Worm (Caenorhabditis elegans) whole organism, L1 larva: ENCODE measurements around the gene C05B5.4.

ENCODE experiments used
- C04F5.9 ChIP-seq: sonication (generic microtip); optimal IDR thresholded peaks from 2 replicates; lab custom pipeline; 2016; ENCODE audit warnings: missing genetic modification characterization, missing compliant biosample characterization
- aha-1 ChIP-seq: fragments of 150-350 bp; optimal IDR thresholded peaks from 2 replicates; lab custom pipeline; 2014; ENCODE audit warnings: missing biosample characterization, missing genetic modification characterization
- ama-1 ChIP-seq: fragments of 150-350 bp; optimal IDR thresholded peaks from 2 replicates; lab custom pipeline; 2014
- blmp-1 ChIP-seq: fragments of 150-350 bp; optimal IDR thresholded peaks from 2 replicates; lab custom pipeline; 2014; ENCODE audit warnings: missing biosample characterization, missing genetic modification characterization
- ceh-63 ChIP-seq: fragments of 200-800 bp; sonication (Bioruptor generic); optimal IDR thresholded peaks from 2 replicates; lab custom pipeline; 2018; ENCODE audit warnings: mild to moderate bottlenecking, missing genetic modification characterization, missing compliant biosample characterization
- ceh-8 ChIP-seq: fragments of 200-800 bp; sonication (Bioruptor generic); optimal IDR thresholded peaks from 2 replicates; lab custom pipeline; 2018; ENCODE audit warnings: mild to moderate bottlenecking, missing genetic modification characterization, moderate library complexity, missing compliant biosample characterization
- dpl-1 ChIP-seq, 3 experiments: fragments of 150-350 bp in 2 of 3; sonication (generic microtip) in 1 of 3; optimal IDR thresholded peaks; 2 replicates each; lab custom pipeline; 2014 to 2017; ENCODE audit warnings: missing biosample characterization in 3 of 3, missing genetic modification characterization in 3 of 3, missing genetic modification reagents in 3 of 3
- dsc-1 ChIP-seq: sonication (generic microtip); optimal IDR thresholded peaks from 2 replicates; lab custom pipeline; 2016; ENCODE audit warnings: mild to moderate bottlenecking, missing genetic modification characterization, missing compliant biosample characterization
- efl-1 ChIP-seq, 4 experiments: fragments of 150-350 bp; optimal IDR thresholded peaks in 3 of 4; peaks in 1 of 4; 1 replicate in 1 of 4; 2 replicates in 3 of 4; lab custom pipeline; 2014; ENCODE audit warnings: missing biosample characterization in 2 of 4, missing genetic modification characterization in 2 of 4, missing genetic modification reagents in 2 of 4
- efl-3 ChIP-seq: fragments of 200-800 bp; sonication (Bioruptor generic); optimal IDR thresholded peaks from 2 replicates; lab custom pipeline; 2018; ENCODE audit warnings: mild to moderate bottlenecking, missing genetic modification characterization, missing compliant biosample characterization
- elt-3 ChIP-seq, 6 experiments: fragments of 150-350 bp in 1 of 6; sonication (generic microtip); optimal IDR thresholded peaks; 2 replicates each; lab custom pipeline; 2017 to 2018; ENCODE audit warnings: missing biosample characterization in 6 of 6, missing genetic modification characterization in 6 of 6, inconsistent platforms in 1 of 6
- fkh-10 ChIP-seq: sonication (generic microtip); optimal IDR thresholded peaks from 2 replicates; lab custom pipeline; 2017; ENCODE audit warnings: missing biosample characterization, missing genetic modification reagents, missing genetic modification characterization
- fkh-4 ChIP-seq: sonication (generic microtip); optimal IDR thresholded peaks from 2 replicates; lab custom pipeline; 2016; ENCODE audit warnings: missing compliant biosample characterization, missing genetic modification characterization, borderline replicate concordance
- fos-1 ChIP-seq: fragments of 150-350 bp; optimal IDR thresholded peaks from 2 replicates; lab custom pipeline; 2014; ENCODE audit warnings: missing biosample characterization, missing genetic modification characterization
- grh-1 ChIP-seq: fragments of 200-800 bp; sonication (Bioruptor generic); IDR thresholded peaks from 2 replicates; pipeline ENCODE4 v1.3.6; 2022; ENCODE audit warnings: missing genetic modification reagents, missing genetic modification characterization, missing compliant biosample characterization
- hpl-2 ChIP-seq: fragments of 150-350 bp; optimal IDR thresholded peaks from 2 replicates; lab custom pipeline; 2014; ENCODE audit warnings: missing biosample characterization, missing genetic modification reagents, missing genetic modification characterization
- isw-1 ChIP-seq: fragments of 200-800 bp; sonication (Bioruptor generic); IDR thresholded peaks from 2 replicates; pipeline ENCODE4 v1.3.6; 2022; ENCODE audit warnings: missing genetic modification characterization, missing compliant biosample characterization
- jun-1 ChIP-seq: fragments of 150-350 bp; optimal IDR thresholded peaks from 2 replicates; lab custom pipeline; 2014; ENCODE audit warnings: missing biosample characterization, missing genetic modification reagents, missing genetic modification characterization
- lin-13 ChIP-seq: fragments of 150-350 bp; optimal IDR thresholded peaks from 2 replicates; lab custom pipeline; 2014; ENCODE audit warnings: missing biosample characterization, missing genetic modification reagents, missing genetic modification characterization
- lin-14 ChIP-seq: fragments of 200-800 bp; sonication (Bioruptor generic); optimal IDR thresholded peaks from 2 replicates; lab custom pipeline; 2018; ENCODE audit warnings: mild to moderate bottlenecking, missing genetic modification characterization, moderate library complexity, missing compliant biosample characterization
- lin-15B ChIP-seq: fragments of 150-350 bp; sonication (generic microtip); optimal IDR thresholded peaks from 3 replicates; lab custom pipeline; 2014; ENCODE audit warnings: missing biosample characterization, missing genetic modification characterization
- lin-39 ChIP-seq: fragments of 150-350 bp; optimal IDR thresholded peaks from 2 replicates; lab custom pipeline; 2014; ENCODE audit warnings: missing biosample characterization, missing genetic modification reagents, missing genetic modification characterization
- lsy-2 ChIP-seq, 2 experiments: fragments of 150-350 bp; optimal IDR thresholded peaks; 2 replicates each; lab custom pipeline; 2014; ENCODE audit warnings: missing biosample characterization in 2 of 2, missing genetic modification characterization in 2 of 2
- mab-9 ChIP-seq: fragments of 200-800 bp; sonication (Bioruptor generic); IDR thresholded peaks from 2 replicates; pipeline ENCODE4 v1.3.6; 2022; ENCODE audit warnings: missing genetic modification reagents, missing genetic modification characterization, missing compliant biosample characterization
- mep-1 ChIP-seq: fragments of 150-350 bp; optimal IDR thresholded peaks from 2 replicates; lab custom pipeline; 2014; ENCODE audit warnings: missing biosample characterization, missing genetic modification characterization
- nhr-12 ChIP-seq: sonication (generic microtip); optimal IDR thresholded peaks from 2 replicates; lab custom pipeline; 2017; ENCODE audit warnings: missing biosample characterization, missing genetic modification characterization
- nhr-237 ChIP-seq: fragments of 150-350 bp; optimal IDR thresholded peaks from 2 replicates; lab custom pipeline; 2014; ENCODE audit warnings: missing biosample characterization, missing genetic modification characterization
- nhr-28 ChIP-seq: fragments of 150-350 bp; optimal IDR thresholded peaks from 2 replicates; lab custom pipeline; 2014; ENCODE audit warnings: missing biosample characterization, missing genetic modification characterization
- nhr-47 ChIP-seq: sonication (generic microtip); optimal IDR thresholded peaks from 2 replicates; lab custom pipeline; 2016; ENCODE audit warnings: mild to moderate bottlenecking, missing genetic modification characterization, moderate library complexity, missing compliant biosample characterization
- nhr-76 ChIP-seq: sonication (generic microtip); optimal IDR thresholded peaks from 2 replicates; lab custom pipeline; 2017; ENCODE audit warnings: missing biosample characterization, missing genetic modification characterization
- nhr-85 ChIP-seq: sonication (generic microtip); peaks from one replicate; lab custom pipeline; 2016; ENCODE audit warnings: missing genetic modification characterization, inconsistent platforms, missing compliant biosample characterization
- rnt-1 ChIP-seq: sonication (generic microtip); optimal IDR thresholded peaks from 2 replicates; lab custom pipeline; 2016; ENCODE audit warnings: mild to moderate bottlenecking, missing genetic modification characterization, moderate library complexity, missing compliant biosample characterization
- unc-30 ChIP-seq: sonication (generic microtip); optimal IDR thresholded peaks from 2 replicates; lab custom pipeline; 2017; ENCODE audit warnings: missing biosample characterization, missing genetic modification characterization
- unc-98 ChIP-seq: fragments of 200-800 bp; sonication (Bioruptor generic); IDR thresholded peaks from 2 replicates; pipeline ENCODE4 v1.3.6; 2022; ENCODE audit warnings: missing genetic modification characterization, missing compliant biosample characterization

C05B5.4 gene

DNA sequence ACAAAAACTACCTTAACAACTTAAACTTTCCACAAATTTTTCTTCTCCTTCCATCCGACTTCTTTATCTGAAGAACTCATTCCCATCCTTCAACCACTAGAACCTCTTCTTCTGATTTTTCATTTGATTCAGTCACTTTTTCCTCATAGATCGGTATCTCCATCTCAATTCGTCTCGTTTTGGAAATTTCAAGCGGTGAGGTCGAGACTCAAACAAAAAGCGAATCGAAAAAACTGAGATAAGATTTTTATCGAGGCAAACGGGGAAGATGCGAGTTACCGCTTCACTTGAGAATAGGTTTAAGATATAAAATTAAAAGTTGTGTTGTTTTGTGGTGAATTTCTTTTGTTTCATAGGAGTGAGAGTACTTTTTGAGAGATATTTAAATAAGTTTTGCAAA lies 2.4 kb upstream of the C05B5.4 start:
- TF ChIP-seq lin-39 (tag; lab: Kevin White, UChicago): no peak
- TF ChIP-seq lin-14 (GFP tag; lab: Kevin White, UChicago): peak; percentile 74
- TF ChIP-seq dpl-1 (GFP tag; optimal IDR thresholded peaks at IDR 0.05; lab: Kevin White, UChicago): no peak
- TF ChIP-seq blmp-1 (tag; lab: Kevin White, UChicago): peak; percentile 82
- TF ChIP-seq rnt-1: peak; percentile 14
- peak; percentile 3 for TF ChIP-seq mep-1 (tag; lab: Kevin White, UChicago)

DNA sequence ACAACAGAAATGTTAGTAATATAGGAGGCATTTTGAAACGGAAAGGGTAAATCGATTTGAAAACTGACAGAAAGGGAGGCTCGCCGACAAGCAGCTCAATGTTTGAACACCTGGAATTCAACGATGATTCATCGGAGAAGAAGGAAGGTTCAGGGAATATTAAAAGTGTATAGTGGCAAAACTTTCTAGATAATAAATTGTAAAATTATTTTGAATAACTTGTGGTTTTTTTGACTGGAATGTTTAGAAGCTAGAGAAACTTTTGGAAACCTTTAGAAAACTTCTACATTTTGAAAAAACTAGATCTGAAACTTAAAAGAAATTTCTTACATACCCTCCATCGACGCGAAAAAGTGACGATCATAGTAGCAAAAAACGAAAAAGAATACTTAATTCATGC lies 4.2 kb downstream of the C05B5.4 start, which contains the start of gene pqn-8:
TSS of gene pqn-8 (minus strand) at position 101 of the 400 bp plus-strand sequence.
- no peak for TF ChIP-seq elt-3 (tag; optimal IDR thresholded peaks at IDR 0.05; lab: Kevin White, UChicago)
- TF ChIP-seq nhr-237 (tag; lab: Kevin White, UChicago): no peak
- no peak for TF ChIP-seq grh-1 (GFP tag; lab: Robert Waterston, UW)
- no peak for TF ChIP-seq jun-1 (tag; lab: Kevin White, UChicago)
- no peak for TF ChIP-seq unc-30 (tag; lab: Kevin White, UChicago)
- TF ChIP-seq fkh-10 (GFP tag; lab: Kevin White, UChicago): no peak

DNA sequence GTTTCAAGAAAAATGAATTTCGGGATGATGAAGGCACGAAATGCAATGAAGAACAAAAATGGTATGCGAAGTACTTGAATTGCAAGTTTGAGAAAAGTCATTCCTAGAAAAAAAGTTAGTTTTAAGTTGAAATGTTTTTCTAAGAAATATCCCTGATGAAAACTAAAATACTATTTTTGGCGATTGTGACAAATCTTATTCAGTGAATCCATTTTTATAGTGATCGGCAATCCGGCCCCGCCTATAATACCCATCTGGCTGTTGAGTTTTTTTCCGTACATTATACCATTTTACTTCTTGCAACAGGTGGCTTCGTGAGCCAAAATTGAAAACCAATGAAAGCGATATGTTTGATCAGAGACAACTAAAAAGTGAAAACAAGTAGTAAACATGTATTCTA lies 5.5 kb downstream of the C05B5.4 start, which contains the start of gene C05B5.17:
TSS of gene C05B5.17 (minus strand) at position 101 of the 400 bp plus-strand sequence.
- TF ChIP-seq lin-14 (GFP tag; lab: Kevin White, UChicago): no peak
- no peak for TF ChIP-seq lin-39 (tag; lab: Kevin White, UChicago)
- no peak for TF ChIP-seq hpl-2
- TF ChIP-seq lin-13 (GFP tag; lab: Kevin White, UChicago): no peak
- TF ChIP-seq nhr-76 (tag; lab: Kevin White, UChicago): no peak
- TF ChIP-seq efl-3: no peak
- TF ChIP-seq nhr-28 (tag; lab: Kevin White, UChicago): no peak
- TF ChIP-seq dsc-1 (tag; lab: Kevin White, UChicago): no peak
- TF ChIP-seq unc-98 (GFP tag; lab: Robert Waterston, UW): no peak
- TF ChIP-seq isw-1: no peak
- TF ChIP-seq mab-9 (GFP tag; lab: Robert Waterston, UW): no peak
- TF ChIP-seq nhr-12 (tag; lab: Kevin White, UChicago): no peak
- no peak for TF ChIP-seq nhr-47
- TF ChIP-seq ama-1 (lab: Kevin White, UChicago): no peak

DNA sequence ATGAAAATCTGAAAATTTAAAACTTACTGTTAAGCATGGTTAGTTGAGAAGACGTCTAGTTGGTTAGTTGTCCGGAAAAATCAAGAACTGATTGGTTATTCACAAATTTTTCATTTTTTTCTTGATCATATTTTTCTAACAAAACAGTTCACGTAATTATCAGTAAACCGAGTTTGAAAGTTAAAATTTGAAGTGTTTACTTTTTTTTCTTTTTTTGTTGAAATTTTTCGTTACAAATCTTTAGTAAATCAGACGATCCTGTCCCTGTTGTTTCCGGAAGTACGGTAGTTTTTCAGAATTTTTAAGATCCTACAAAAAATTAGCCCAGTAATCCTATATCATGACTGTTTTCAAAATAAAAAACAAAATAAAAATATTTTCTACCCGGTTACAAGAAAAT lies 6.7 kb downstream of the C05B5.4 start, which contains the start of gene C05B5.2:
TSS of gene C05B5.2 (minus strand) at position 101 of the 400 bp plus-strand sequence.
- TF ChIP-seq lsy-2 (tag; optimal IDR thresholded peaks at IDR 0.05; lab: Kevin White, UChicago) (no peak), fkh-4 (tag; lab: Kevin White, UChicago) (no peak), fkh-10 (GFP tag; lab: Kevin White, UChicago) (no peak), lin-15B (no peak), nhr-85 (tag; lab: Kevin White, UChicago) (no peak), nhr-76 (tag; lab: Kevin White, UChicago) (no peak), C04F5.9 (tag; lab: Kevin White, UChicago) (no peak), rnt-1 (no peak), mep-1 (tag; lab: Kevin White, UChicago) (no peak), jun-1 (tag; lab: Kevin White, UChicago) (no peak), grh-1 (GFP tag; lab: Robert Waterston, UW) (no peak)

DNA sequence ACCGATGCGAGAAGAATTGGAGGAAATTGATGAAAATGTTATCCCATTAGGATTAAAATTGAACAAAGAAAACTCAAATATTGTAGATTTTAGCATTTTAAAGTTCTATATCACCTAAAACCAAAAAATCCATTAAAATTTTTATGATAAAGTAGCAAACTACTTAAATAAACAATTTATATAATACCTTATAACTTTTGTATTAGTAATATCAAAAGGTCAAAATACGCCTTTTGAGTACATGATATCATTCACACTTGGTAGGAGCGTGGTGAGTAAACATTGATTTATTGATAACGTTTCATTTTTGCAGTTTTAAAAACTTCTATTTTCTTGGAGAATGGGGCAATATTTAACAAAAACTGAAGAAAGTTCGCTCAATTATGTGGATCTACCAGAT lies 7.4 kb downstream of the C05B5.4 start, which contains the start of gene C05B5.5:
TSS of gene C05B5.5 (plus strand) at position 301 of the 400 bp plus-strand sequence.
- TF ChIP-seq lin-14 (GFP tag; lab: Kevin White, UChicago) (no peak), ceh-8 (no peak), aha-1 (tag; lab: Kevin White, UChicago) (no peak), fos-1 (no peak), lin-15B (no peak), mep-1 (tag; lab: Kevin White, UChicago) (no peak), nhr-85 (tag; lab: Kevin White, UChicago) (no peak), ceh-63 (GFP tag; lab: Kevin White, UChicago) (no peak), efl-1 (optimal IDR thresholded peaks at IDR 0.05; lab: Kevin White, UChicago) (no peak), efl-1 (GFP tag; optimal IDR thresholded peaks at IDR 0.05 in 1 of 2; lab: Kevin White, UChicago) (no peak), unc-98 (GFP tag; lab: Robert Waterston, UW) (no peak)
- TF ChIP-seq, all 84 proteins: peak for 0
